Fruit fly (Drosophila melanogaster): ENCODE measurements around the gene dsx.

dm6 chr3R:7947349-7947748 lies 19.9 kb downstream of the dsx start:
- TF ChIP-seq achi (GFP tag; optimal IDR thresholded peaks at IDR 0.05) (no peak), CG6854 (GFP tag; optimal IDR thresholded peaks at IDR 0.05) (no peak), Sox15 (GFP tag; optimal IDR thresholded peaks at IDR 0.05) (no peak)
